Fruit fly (Drosophila melanogaster) Kc167 (cell line): ENCODE measurements around the gene RAF2.

Experiments used
- Myc ChIP-seq: fragments of >200 bp; optimal IDR thresholded peaks from 2 replicates; lab custom pipeline; 2017; ENCODE audit warnings: missing external identifiers
- Sin3A ChIP-seq: fragments of >200 bp; optimal IDR thresholded peaks from 2 replicates; lab custom pipeline; 2018; ENCODE audit warnings: missing external identifiers
- h ChIP-seq: fragments of >200 bp; optimal IDR thresholded peaks from 3 replicates; lab custom pipeline; 2018; ENCODE audit warnings: missing external identifiers
- insv ChIP-seq: fragments of >200 bp; optimal IDR thresholded peaks from 3 replicates; lab custom pipeline; 2018; ENCODE audit warnings: missing external identifiers
- psq ChIP-seq: fragments of >200 bp; optimal IDR thresholded peaks from 2 replicates; lab custom pipeline; 2017; ENCODE audit warnings: missing external identifiers
- ttk ChIP-seq: sonication (Bioruptor generic); optimal IDR thresholded peaks from 2 replicates; lab custom pipeline; 2017; ENCODE audit warnings: missing external identifiers

RAF2 gene

dm6 chr3L:16385880-16386584 is at the start of gene RAF2, which contains the start of gene Agpat3:
Gene RAF2 (plus strand): TSS chr3L:16386327.
Gene Agpat3 (minus strand): TSS chr3L:16385957.
- TF ChIP-seq ttk, result no peak
- TF ChIP-seq insv (lab: Kevin White, UChicago), result no peak
- no peak for TF ChIP-seq Sin3A (lab: Kevin White, UChicago)
- no peak for TF ChIP-seq h (lab: Kevin White, UChicago)

- TF ChIP-seq Sin3A (lab: Kevin White, UChicago), result no peak
- no peak for TF ChIP-seq psq (lab: Kevin White, UChicago)
- no peak for TF ChIP-seq insv (lab: Kevin White, UChicago)
- TF ChIP-seq h (lab: Kevin White, UChicago), result no peak
- no peak for TF ChIP-seq Myc (lab: Kevin White, UChicago)
- no peak for TF ChIP-seq ttk
Measured at dm6 chr3L:16337739-16338138, 48.4 kb upstream of the RAF2 start.

dm6 chr3L:16338703-16339102 is 47.4 kb upstream of the RAF2 start, which contains the start of gene CG4998:
Gene CG4998 (plus strand): TSS chr3L:16339003.
- no peak for TF ChIP-seq Myc (lab: Kevin White, UChicago)
- TF ChIP-seq psq (lab: Kevin White, UChicago), result no peak
- TF ChIP-seq ttk, result no peak
- TF ChIP-seq Sin3A (lab: Kevin White, UChicago), result no peak
- no peak for TF ChIP-seq h (lab: Kevin White, UChicago)
- no peak for TF ChIP-seq insv (lab: Kevin White, UChicago)

DNA sequence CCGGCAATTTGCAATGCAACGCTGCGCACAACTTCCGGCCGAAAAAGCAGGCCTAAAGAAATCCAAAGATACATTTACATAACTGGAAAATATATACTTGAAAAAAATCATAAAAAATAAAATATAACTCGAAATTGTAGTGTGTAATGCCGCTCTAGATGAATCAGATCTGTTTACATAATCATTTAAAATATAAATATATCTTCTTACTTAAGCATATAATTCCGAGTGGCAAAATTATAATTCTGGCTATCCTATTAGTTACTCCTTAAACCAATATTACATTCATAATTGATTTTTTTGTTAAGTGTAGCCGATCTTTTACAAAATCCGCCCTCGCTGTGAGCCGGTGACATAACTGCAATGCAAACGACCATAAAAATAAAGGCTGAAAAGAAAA is 46.7 kb upstream of the RAF2 start:
- TF ChIP-seq Myc (lab: Kevin White, UChicago) (no peak), insv (lab: Kevin White, UChicago) (no peak), psq (lab: Kevin White, UChicago) (no peak), Sin3A (lab: Kevin White, UChicago) (no peak), ttk (no peak), h (lab: Kevin White, UChicago) (no peak)

DNA sequence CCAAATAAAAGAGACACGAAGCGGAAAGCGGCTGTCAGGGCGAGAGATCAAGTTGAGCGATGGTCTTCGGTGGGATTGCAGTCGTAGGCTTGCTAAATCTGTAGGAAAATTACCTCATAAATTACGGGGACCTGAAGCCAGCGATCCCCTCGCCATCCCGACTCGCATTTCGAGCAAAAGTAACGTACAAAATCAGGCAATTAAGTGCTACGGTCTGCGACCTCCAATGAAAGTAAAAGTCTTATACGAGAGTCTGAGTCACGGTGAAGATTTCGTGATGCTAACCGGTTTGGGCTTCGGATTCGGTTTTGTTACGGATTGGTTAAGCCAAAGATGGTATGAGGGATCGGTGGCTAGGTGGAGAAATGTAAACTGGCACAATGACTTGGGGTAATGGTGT is 46.3 kb upstream of the RAF2 start:
- no peak for TF ChIP-seq ttk
- no peak for TF ChIP-seq Myc (lab: Kevin White, UChicago)
- TF ChIP-seq psq (lab: Kevin White, UChicago), result no peak
- TF ChIP-seq insv (lab: Kevin White, UChicago), result no peak
- no peak for TF ChIP-seq Sin3A (lab: Kevin White, UChicago)

DNA sequence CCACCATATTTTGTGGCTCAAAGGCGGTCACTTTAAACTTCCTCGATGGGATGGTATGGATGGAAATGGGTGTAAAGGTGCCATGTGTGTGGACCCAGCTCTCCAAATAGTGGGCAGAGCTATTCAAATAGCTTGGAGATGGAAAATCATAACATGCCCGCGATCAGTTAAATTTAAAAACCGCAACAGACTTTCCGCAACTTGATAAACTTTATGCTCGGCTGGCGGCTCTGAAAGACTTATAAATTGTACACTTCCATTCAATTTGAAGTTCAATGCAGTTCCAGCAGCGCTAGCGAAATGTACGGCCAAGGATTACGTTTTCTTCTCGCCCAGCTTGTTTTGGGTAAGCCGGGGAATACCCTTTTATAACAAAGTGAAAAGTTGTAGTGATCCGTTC is 40.1 kb upstream of the RAF2 start, which contains the start of gene CG33257:
Gene CG33257 (plus strand): TSS at position 301 of the 400 bp plus-strand sequence.
- TF ChIP-seq insv (lab: Kevin White, UChicago) (no peak), h (lab: Kevin White, UChicago) (no peak), ttk (no peak)

DNA sequence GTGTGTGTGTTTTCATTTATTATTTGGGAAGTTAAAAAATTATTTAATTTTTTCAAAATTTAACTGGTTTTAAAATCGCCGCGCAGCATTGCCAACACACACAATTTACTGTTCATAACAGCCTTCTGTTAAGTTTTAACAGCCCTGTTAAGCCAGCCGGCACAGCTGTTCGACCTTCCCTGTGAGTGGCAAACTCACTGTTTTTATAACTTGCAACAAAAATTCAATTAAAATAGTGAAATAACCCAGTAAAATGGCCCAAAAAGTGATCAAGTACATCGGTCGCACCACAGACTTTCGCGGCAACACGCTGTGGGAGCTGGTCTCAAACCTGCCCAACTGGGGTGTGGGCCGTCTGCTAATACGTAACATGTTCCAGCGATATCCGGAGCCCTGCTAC is 38.2 kb upstream of the RAF2 start, which contains the start of gene mRpS34:
Gene mRpS34 (plus strand): TSS at position 161 of the 400 bp plus-strand sequence.
- TF ChIP-seq h (lab: Kevin White, UChicago) (no peak), Myc (lab: Kevin White, UChicago) (no peak), ttk (no peak), Sin3A (lab: Kevin White, UChicago) (no peak), insv (lab: Kevin White, UChicago) (no peak)

- TF ChIP-seq h (lab: Kevin White, UChicago), result no peak
- no peak for TF ChIP-seq Sin3A (lab: Kevin White, UChicago)
- no peak for TF ChIP-seq psq (lab: Kevin White, UChicago)
- no peak for TF ChIP-seq Myc (lab: Kevin White, UChicago)
- no peak for TF ChIP-seq insv (lab: Kevin White, UChicago)
- TF ChIP-seq ttk, result no peak
Measured at dm6 chr3L:16349686-16350085, 36.4 kb upstream of the RAF2 start.

DNA sequence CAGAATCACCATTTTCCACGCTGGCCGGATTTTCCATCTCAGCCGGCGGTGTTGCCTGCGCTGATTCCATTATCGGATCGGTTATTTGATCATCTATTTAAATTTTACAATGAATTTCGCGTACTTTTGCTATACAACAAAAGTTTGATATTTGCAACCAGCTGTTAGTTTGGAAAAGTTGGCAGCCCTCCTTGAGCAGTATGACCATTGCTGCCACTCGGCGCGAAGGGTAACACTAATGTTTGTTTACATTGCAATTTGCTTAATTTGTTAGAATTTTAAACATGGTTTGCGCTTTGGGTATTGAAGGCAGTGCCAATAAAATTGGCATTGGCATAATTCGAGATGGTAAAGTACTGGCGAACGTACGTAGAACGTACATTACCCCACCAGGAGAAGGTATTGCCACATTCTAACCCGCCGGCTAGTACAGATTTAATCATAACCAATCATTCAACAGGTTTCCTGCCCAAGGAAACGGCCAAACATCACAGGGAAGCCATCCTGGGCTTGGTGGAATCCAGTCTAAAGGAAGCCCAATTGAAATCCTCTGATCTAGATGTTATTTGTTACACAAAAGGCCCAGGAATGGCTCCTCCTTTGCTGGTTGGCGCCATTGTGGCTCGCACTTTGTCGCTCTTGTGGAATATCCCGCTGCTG is 34.2 kb upstream of the RAF2 start, which contains the start of the genes Golgin104 and Tcs3:
Gene Golgin104 (minus strand): TSS at position 182 of the 660 bp plus-strand sequence.
Gene Tcs3 (plus strand): TSS at position 222 of the 660 bp plus-strand sequence.
- TF ChIP-seq Sin3A (lab: Kevin White, UChicago) (no peak), h (lab: Kevin White, UChicago) (no peak), Myc (lab: Kevin White, UChicago) (no peak), psq (lab: Kevin White, UChicago) (no peak), insv (lab: Kevin White, UChicago) (no peak)

DNA sequence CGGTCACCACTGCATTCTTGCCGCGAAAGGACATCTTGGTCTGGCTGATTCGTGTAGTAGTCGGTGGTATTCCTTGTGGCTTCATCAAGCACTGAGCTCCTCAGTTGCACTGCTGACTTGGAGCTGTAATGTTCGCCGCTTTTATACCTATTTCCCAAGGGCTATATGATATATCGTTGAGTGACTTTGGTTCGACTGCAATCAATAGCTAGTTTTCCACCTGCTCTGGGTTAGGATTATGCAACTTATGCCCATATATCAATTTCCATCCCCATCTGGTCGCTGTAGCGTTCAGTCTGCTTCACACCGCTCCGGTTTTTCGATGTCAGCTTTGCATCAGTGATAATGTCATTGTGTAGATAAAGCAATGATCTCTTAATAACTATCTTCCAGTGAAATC is 31.9 kb upstream of the RAF2 start, which contains the start of gene Pdh:
Gene Pdh (minus strand): TSS at position 101 of the 400 bp plus-strand sequence.
- TF ChIP-seq Sin3A (lab: Kevin White, UChicago), result no peak

dm6 chr3L:16356171-16356765 is 29.9 kb upstream of the RAF2 start:
- TF ChIP-seq Myc (lab: Kevin White, UChicago) (no peak), insv (lab: Kevin White, UChicago) (no peak), h (lab: Kevin White, UChicago) (no peak), Sin3A (lab: Kevin White, UChicago) (no peak), ttk (no peak), psq (lab: Kevin White, UChicago) (no peak)
